Worm (Caenorhabditis elegans): ENCODE measurements around the gene K07F5.14.

- no peak for TF ChIP-seq ceh-58 (GFP tag; IDR thresholded peaks at IDR 0.05)
- TF ChIP-seq lin-54 (GFP tag; optimal IDR thresholded peaks at IDR 0.05): no peak
- no peak for TF ChIP-seq hrde-1 (tag; optimal IDR thresholded peaks at IDR 0.05; ENCODE audit: borderline replicate concordance)
- TF ChIP-seq let-526 (GFP tag; IDR thresholded peaks at IDR 0.05): no peak
- no peak for TF ChIP-seq C17E4.6 (GFP tag; IDR thresholded peaks at IDR 0.05)
- no peak for TF ChIP-seq unc-62 (GFP tag; optimal IDR thresholded peaks at IDR 0.05)
- TF ChIP-seq ets-4 (GFP tag; optimal IDR thresholded peaks at IDR 0.05): no peak
- TF ChIP-seq hmg-20 (GFP tag; IDR thresholded peaks at IDR 0.05): no peak
- no peak for TF ChIP-seq egl-18 (GFP tag; IDR thresholded peaks at IDR 0.05)
- TF ChIP-seq ztf-28 (GFP tag; IDR thresholded peaks at IDR 0.05): no peak
These were observed 2.8 kb downstream of the K07F5.14 start, which contains the start of the genes K07F5.15 and K07F5.22 for ce11 chrIV:9864778-9865177.
